Fruit fly (Drosophila melanogaster) whole organism, embryonic: Measurements from ENCODE around the gene CG32625.

Experiments
- BEAF-32 ChIP-seq: fragments of 200-800 bp; sonication (Bioruptor generic); optimal IDR thresholded peaks from 3 replicates; lab custom pipeline; 2017; ENCODE audit warnings: missing biosample characterization, missing genetic modification characterization, mild to moderate bottlenecking, moderate library complexity, missing genetic modification reagents
- BtbVII ChIP-seq: fragments of 200-800 bp; sonication (Bioruptor generic); optimal IDR thresholded peaks from 3 replicates; lab custom pipeline; 2017; ENCODE audit warnings: missing biosample characterization, mild to moderate bottlenecking, missing genetic modification characterization
- Bteb2 ChIP-seq: fragments of 200-800 bp; sonication (Bioruptor generic); optimal IDR thresholded peaks from 2 replicates; lab custom pipeline; 2016; ENCODE audit warnings: missing biosample characterization, missing genetic modification characterization
- CG10431 ChIP-seq: fragments of 200-800 bp; sonication (Bioruptor generic); optimal IDR thresholded peaks from 3 replicates; lab custom pipeline; 2018; ENCODE audit warnings: missing biosample characterization, mild to moderate bottlenecking, missing genetic modification characterization
- CG11456 ChIP-seq: fragments of 200-800 bp; sonication (Bioruptor generic); IDR thresholded peaks from 3 replicates; pipeline ENCODE4 v1.3.6; 2022; ENCODE audit warnings: missing biosample characterization, missing genetic modification characterization
- CG11695 ChIP-seq: fragments of 200-800 bp; sonication (Bioruptor generic); IDR thresholded peaks from 3 replicates; pipeline ENCODE4 v1.3.6; 2022; ENCODE audit warnings: missing biosample characterization, missing genetic modification characterization
- CG12769 ChIP-seq: fragments of 200-800 bp; sonication (Bioruptor generic); optimal IDR thresholded peaks from 2 replicates; lab custom pipeline; 2019; ENCODE audit warnings: missing biosample characterization, mild to moderate bottlenecking, missing genetic modification characterization, moderate library complexity
- CG1602 ChIP-seq: fragments of 200-800 bp; sonication (Bioruptor generic); optimal IDR thresholded peaks from 3 replicates; lab custom pipeline; 2016; ENCODE audit warnings: missing biosample characterization, missing genetic modification characterization
- CG17361 ChIP-seq: fragments of 200-800 bp; sonication (Bioruptor generic); IDR thresholded peaks from 3 replicates; pipeline ENCODE4 v1.3.6; 2022; ENCODE audit warnings: missing biosample characterization, missing genetic modification characterization
- CG17802 ChIP-seq: fragments of 200-800 bp; sonication (Bioruptor generic); optimal IDR thresholded peaks from 2 replicates; lab custom pipeline; 2018; ENCODE audit warnings: missing biosample characterization, mild to moderate bottlenecking, missing genetic modification characterization, moderate library complexity
- CG17829 ChIP-seq: fragments of 200-800 bp; optimal IDR thresholded peaks from 2 replicates; lab custom pipeline; 2019; ENCODE audit warnings: missing biosample characterization, mild to moderate bottlenecking, missing genetic modification characterization, moderate library complexity
- CG18599 ChIP-seq: fragments of 200-800 bp; sonication (Bioruptor generic); optimal IDR thresholded peaks from 3 replicates; lab custom pipeline; 2017; ENCODE audit warnings: missing biosample characterization, missing genetic modification characterization, mild to moderate bottlenecking, moderate library complexity, missing genetic modification reagents
- CG18619 ChIP-seq: fragments of 200-800 bp; sonication (Bioruptor generic); optimal IDR thresholded peaks from 3 replicates; lab custom pipeline; 2017; ENCODE audit warnings: missing biosample characterization, mild to moderate bottlenecking, missing genetic modification characterization
- CG2116 ChIP-seq: fragments of 200-800 bp; sonication (Bioruptor generic); optimal IDR thresholded peaks from 3 replicates; lab custom pipeline; 2018; ENCODE audit warnings: missing biosample characterization, mild to moderate bottlenecking, missing genetic modification characterization
- CG31224 ChIP-seq: fragments of 200-800 bp; sonication (Bioruptor generic); IDR thresholded peaks from 2 replicates; pipeline ENCODE4 v1.3.6; 2022; ENCODE audit warnings: missing biosample characterization, missing genetic modification characterization
- CG31388 ChIP-seq: fragments of 200-800 bp; sonication (Bioruptor generic); optimal IDR thresholded peaks from 2 replicates; lab custom pipeline; 2016; ENCODE audit warnings: missing biosample characterization, missing genetic modification characterization
- CG34224 ChIP-seq: fragments of 200-800 bp; sonication (Bioruptor generic); IDR thresholded peaks from 3 replicates; pipeline ENCODE4 v1.3.6; 2022; ENCODE audit warnings: missing biosample characterization, missing genetic modification characterization; ENCODE audit not compliant: partially characterized antibody
- CG34422 ChIP-seq: fragments of 200-800 bp; sonication (Bioruptor generic); IDR thresholded peaks from 3 replicates; pipeline ENCODE4 v1.3.6; 2022; ENCODE audit warnings: missing biosample characterization, missing genetic modification characterization
- CG42726 ChIP-seq: fragments of 200-800 bp; sonication (Bioruptor generic); IDR thresholded peaks from 2 replicates; pipeline ENCODE4 v1.3.6; 2022; ENCODE audit warnings: missing biosample characterization, missing genetic modification characterization; ENCODE audit not compliant: partially characterized antibody
- CG4360 ChIP-seq: fragments of 200-800 bp; sonication (Bioruptor generic); IDR thresholded peaks from 2 replicates; pipeline ENCODE4 v1.3.6; 2022; ENCODE audit warnings: missing biosample characterization, missing genetic modification characterization
- CG8388 ChIP-seq: fragments of 200-800 bp; sonication (Bioruptor generic); optimal IDR thresholded peaks from 2 replicates; lab custom pipeline; 2019; ENCODE audit warnings: missing biosample characterization, mild to moderate bottlenecking, missing genetic modification characterization, moderate library complexity
- CG9215 ChIP-seq: fragments of 200-800 bp; sonication (Bioruptor generic); IDR thresholded peaks from 2 replicates; pipeline ENCODE4 v1.3.6; 2022; ENCODE audit warnings: missing biosample characterization, missing genetic modification characterization
- D19A ChIP-seq: fragments of 200-800 bp; optimal IDR thresholded peaks from 3 replicates; lab custom pipeline; 2019; ENCODE audit warnings: missing biosample characterization, mild to moderate bottlenecking, missing genetic modification characterization, moderate library complexity
- Dbx ChIP-seq: fragments of 200-800 bp; sonication (Bioruptor generic); IDR thresholded peaks from 3 replicates; pipeline ENCODE4 v1.3.6; 2022; ENCODE audit warnings: missing biosample characterization, missing genetic modification characterization
- Drgx ChIP-seq: fragments of 200-800 bp; sonication (Bioruptor generic); IDR thresholded peaks from 2 replicates; pipeline ENCODE4 v1.3.6; 2022; ENCODE audit warnings: missing biosample characterization, missing genetic modification characterization
- ERR ChIP-seq: fragments of 200-800 bp; sonication (Bioruptor generic); optimal IDR thresholded peaks from 2 replicates; lab custom pipeline; 2016; ENCODE audit warnings: missing biosample characterization, missing genetic modification characterization
- HLH4C ChIP-seq: fragments of 200-800 bp; sonication (Bioruptor generic); IDR thresholded peaks from 3 replicates; pipeline ENCODE4 v1.3.6; 2022; ENCODE audit warnings: missing biosample characterization, missing genetic modification characterization; ENCODE audit not compliant: partially characterized antibody
- HmgZ ChIP-seq: fragments of 200-800 bp; sonication (Bioruptor generic); optimal IDR thresholded peaks from 2 replicates; lab custom pipeline; 2018; ENCODE audit warnings: missing biosample characterization, mild to moderate bottlenecking, missing genetic modification characterization
- Mad ChIP-seq: fragments of 200-800 bp; sonication (Bioruptor generic); optimal IDR thresholded peaks from 2 replicates; lab custom pipeline; 2016; ENCODE audit warnings: missing biosample characterization, missing genetic modification characterization
- NC2β ChIP-seq: fragments of 200-800 bp; sonication (Bioruptor generic); optimal IDR thresholded peaks from 2 replicates; lab custom pipeline; 2016; ENCODE audit warnings: missing biosample characterization, missing genetic modification characterization
- Oli ChIP-seq: fragments of 200-800 bp; sonication (Bioruptor generic); optimal IDR thresholded peaks from 2 replicates; lab custom pipeline; 2018; ENCODE audit warnings: missing biosample characterization, mild to moderate bottlenecking, missing genetic modification characterization, moderate library complexity
- Opbp ChIP-seq: fragments of 200-800 bp; sonication (Bioruptor generic); IDR thresholded peaks from 3 replicates; pipeline ENCODE4 v1.3.6; 2022; ENCODE audit warnings: missing biosample characterization, missing genetic modification characterization; ENCODE audit not compliant: partially characterized antibody
- Rfx ChIP-seq: fragments of 200-800 bp; sonication (Bioruptor generic); IDR thresholded peaks from 2 replicates; pipeline ENCODE4 v1.3.6; 2022; ENCODE audit warnings: missing biosample characterization, missing genetic modification characterization
- Vsx1 ChIP-seq: fragments of 200-800 bp; sonication (Bioruptor generic); optimal IDR thresholded peaks from 2 replicates; lab custom pipeline; 2017; ENCODE audit warnings: missing biosample characterization, mild to moderate bottlenecking, missing genetic modification characterization, missing genetic modification reagents
- Xbp1 ChIP-seq: fragments of 200-800 bp; sonication (Bioruptor generic); optimal IDR thresholded peaks from 3 replicates; lab custom pipeline; 2016; ENCODE audit warnings: missing biosample characterization, mild to moderate bottlenecking, missing genetic modification characterization
- da ChIP-seq: fragments of 200-800 bp; sonication (Bioruptor generic); optimal IDR thresholded peaks from 2 replicates; lab custom pipeline; 2016; ENCODE audit warnings: missing biosample characterization, missing genetic modification characterization
- fd64A ChIP-seq: fragments of 200-800 bp; sonication (Bioruptor generic); optimal IDR thresholded peaks from 3 replicates; lab custom pipeline; 2018; ENCODE audit warnings: missing biosample characterization, mild to moderate bottlenecking, missing genetic modification characterization
- hbn ChIP-seq: fragments of 200-800 bp; sonication (Bioruptor generic); IDR thresholded peaks from 2 replicates; pipeline ENCODE4 v1.3.6; 2022; ENCODE audit warnings: missing biosample characterization, missing genetic modification characterization; ENCODE audit not compliant: partially characterized antibody
- hth ChIP-seq: fragments of >200 bp; optimal IDR thresholded peaks from 2 replicates; lab custom pipeline; 2017; ENCODE audit warnings: inconsistent platforms
- insv ChIP-seq, 2 experiments: fragments of 200-800 bp; sonication (Bioruptor generic); optimal IDR thresholded peaks; 3 replicates each; lab custom pipeline; 2016 to 2018; ENCODE audit warnings: missing biosample characterization in 2 of 2, missing genetic modification characterization in 2 of 2
- jing ChIP-seq: fragments of 200-800 bp; sonication (Bioruptor generic); optimal IDR thresholded peaks from 2 replicates; lab custom pipeline; 2018; ENCODE audit warnings: missing biosample characterization, mild to moderate bottlenecking, missing genetic modification characterization
- ken ChIP-seq: fragments of 200-800 bp; sonication (Bioruptor generic); IDR thresholded peaks from 3 replicates; pipeline ENCODE4 v1.3.6; 2022; ENCODE audit warnings: missing biosample characterization, missing genetic modification characterization
- oc ChIP-seq: fragments of 200-800 bp; sonication (Bioruptor generic); optimal IDR thresholded peaks from 2 replicates; lab custom pipeline; 2018; ENCODE audit warnings: missing biosample characterization, mild to moderate bottlenecking, missing genetic modification characterization, moderate library complexity
- odd ChIP-seq: fragments of 200-800 bp; sonication (Bioruptor generic); optimal IDR thresholded peaks from 2 replicates; lab custom pipeline; 2017; ENCODE audit warnings: missing biosample characterization, mild to moderate bottlenecking, missing genetic modification characterization
- pho ChIP-seq: fragments of 200-800 bp; sonication (Bioruptor generic); optimal IDR thresholded peaks from 2 replicates; lab custom pipeline; 2016; ENCODE audit warnings: missing biosample characterization, missing genetic modification characterization
- pum ChIP-seq: fragments of 200-800 bp; sonication (Bioruptor generic); optimal IDR thresholded peaks from 2 replicates; lab custom pipeline; 2016; ENCODE audit warnings: missing biosample characterization, missing genetic modification characterization
- seq ChIP-seq: fragments of 200-800 bp; sonication (Bioruptor generic); IDR thresholded peaks from 2 replicates; pipeline ENCODE4 v1.3.6; 2022; ENCODE audit warnings: missing biosample characterization, missing genetic modification characterization
- toy ChIP-seq: fragments of 200-800 bp; sonication (Bioruptor generic); IDR thresholded peaks from 2 replicates; pipeline ENCODE4 v1.3.6; 2022; ENCODE audit warnings: missing biosample characterization, missing genetic modification characterization
- ttk ChIP-seq: fragments of 200-800 bp; sonication (Bioruptor generic); IDR thresholded peaks from 2 replicates; pipeline ENCODE4 v2.1.2; 2022; ENCODE audit warnings: missing biosample characterization, missing genetic modification characterization
- vvl ChIP-seq: fragments of 200-800 bp; sonication (Bioruptor generic); IDR thresholded peaks from 2 replicates; pipeline ENCODE4 v1.3.6; 2022; ENCODE audit warnings: missing biosample characterization, missing genetic modification characterization
- wek ChIP-seq: fragments of 200-800 bp; sonication (Bioruptor generic); optimal IDR thresholded peaks from 3 replicates; lab custom pipeline; 2018; ENCODE audit warnings: missing biosample characterization, mild to moderate bottlenecking, missing genetic modification characterization, moderate library complexity
- zen2 ChIP-seq: fragments of 200-800 bp; sonication (Bioruptor generic); IDR thresholded peaks from 3 replicates; pipeline ENCODE4 v1.3.6; 2022; ENCODE audit warnings: missing biosample characterization, missing genetic modification characterization; ENCODE audit not compliant: partially characterized antibody

The CG32625 gene

DNA sequence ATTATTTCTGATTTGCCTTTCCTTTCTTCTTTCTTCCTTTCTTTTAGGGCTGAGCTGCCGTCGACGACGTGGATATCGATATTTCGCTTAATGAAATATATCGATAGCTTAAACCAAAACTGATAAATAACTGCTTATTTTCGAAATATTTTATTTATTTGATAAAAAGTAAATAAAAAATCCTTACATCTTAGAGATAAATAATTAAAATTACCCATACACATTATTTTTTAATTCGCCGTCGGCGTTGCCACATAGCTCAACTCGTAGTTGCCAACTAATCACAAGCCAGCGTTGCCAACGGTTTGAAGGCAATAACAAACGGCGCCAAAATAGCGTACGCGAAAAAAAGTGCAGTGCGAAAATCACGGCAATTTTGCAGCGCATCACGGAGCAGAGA is 34.7 kb downstream of the CG32625 start, which contains the start of the genes Mrgn1 and mus101 (continued):
- TF ChIP-seq CG8388 (GFP tag; lab: Kevin White, UChicago) (no peak), jing (GFP tag; lab: Kevin White, UChicago) (no peak), BEAF-32 (GFP tag; lab: Kevin White, UChicago) (peak; percentile 85), Mad (GFP tag; lab: Kevin White, UChicago) (no peak), seq (no peak), Rfx (GFP tag; lab: Robert Waterston, UW) (no peak), CG31224 (GFP tag; lab: Robert Waterston, UW) (no peak), CG9215 (GFP tag; lab: Robert Waterston, UW) (no peak), toy (GFP tag; lab: Robert Waterston, UW) (no peak), CG4360 (GFP tag; lab: Robert Waterston, UW) (no peak), Drgx (GFP tag; lab: Robert Waterston, UW) (no peak), CG2116 (GFP tag; lab: Kevin White, UChicago) (peak; percentile 79), odd (GFP tag; lab: Kevin White, UChicago) (no peak), CG11695 (GFP tag; lab: Robert Waterston, UW) (no peak), CG12769 (tag; lab: Kevin White, UChicago) (no peak), CG34224 (GFP tag; lab: Robert Waterston, UW) (peak; percentile 77), Opbp (GFP tag; lab: Robert Waterston, UW) (peak; percentile 50; the same call in 2 of the 3 replicates), Vsx1 (GFP tag; lab: Kevin White, UChicago) (no peak), Xbp1 (GFP tag; lab: Kevin White, UChicago) (no peak), CG18619 (GFP tag; lab: Kevin White, UChicago) (no peak), D19A (no peak), zen2 (GFP tag; lab: Robert Waterston, UW) (no peak; the same call in 2 of the 3 replicates), Bteb2 (GFP tag; lab: Kevin White, UChicago) (no peak), Dbx (GFP tag; lab: Robert Waterston, UW) (no peak), CG34422 (GFP tag; lab: Robert Waterston, UW) (no peak), NC2β (GFP tag; lab: Kevin White, UChicago) (no peak), HmgZ (tag; lab: Kevin White, UChicago) (peak; percentile 26), CG17829 (tag; lab: Kevin White, UChicago) (peak; percentile 41), BtbVII (GFP tag; lab: Kevin White, UChicago) (no peak), CG31388 (GFP tag; lab: Kevin White, UChicago) (no peak), fd64A (GFP tag; lab: Kevin White, UChicago) (no peak), da (GFP tag; lab: Kevin White, UChicago) (no peak), ken (no peak), CG17802 (tag; lab: Kevin White, UChicago) (no peak), vvl (no peak), Oli (tag; lab: Kevin White, UChicago) (no peak), CG18599 (no peak), pho (GFP tag; lab: Kevin White, UChicago) (no peak), hth (lab: Kevin White, UChicago) (no peak), CG17361 (GFP tag; lab: Robert Waterston, UW) (no peak), wek (GFP tag; lab: Kevin White, UChicago) (no peak), CG10431 (GFP tag; lab: Kevin White, UChicago) (no peak), pum (GFP tag; lab: Kevin White, UChicago) (no peak), CG1602 (no peak), CG42726 (GFP tag; lab: Robert Waterston, UW) (no peak), insv (GFP tag; optimal IDR thresholded peaks at IDR 0.05; lab: Kevin White, UChicago) (peak in 1 of 2 experiments; percentile 63), hbn (GFP tag; lab: Robert Waterston, UW) (peak; percentile 78), oc (tag; lab: Kevin White, UChicago) (no peak), ERR (GFP tag; lab: Kevin White, UChicago) (no peak), HLH4C (peak; percentile 77), ttk (GFP tag; lab: Robert Waterston, UW) (no peak), CG11456 (GFP tag; lab: Robert Waterston, UW) (no peak)
